Fruit fly (Drosophila melanogaster): ENCODE measurements around the gene grn.

grn gene

DNA sequence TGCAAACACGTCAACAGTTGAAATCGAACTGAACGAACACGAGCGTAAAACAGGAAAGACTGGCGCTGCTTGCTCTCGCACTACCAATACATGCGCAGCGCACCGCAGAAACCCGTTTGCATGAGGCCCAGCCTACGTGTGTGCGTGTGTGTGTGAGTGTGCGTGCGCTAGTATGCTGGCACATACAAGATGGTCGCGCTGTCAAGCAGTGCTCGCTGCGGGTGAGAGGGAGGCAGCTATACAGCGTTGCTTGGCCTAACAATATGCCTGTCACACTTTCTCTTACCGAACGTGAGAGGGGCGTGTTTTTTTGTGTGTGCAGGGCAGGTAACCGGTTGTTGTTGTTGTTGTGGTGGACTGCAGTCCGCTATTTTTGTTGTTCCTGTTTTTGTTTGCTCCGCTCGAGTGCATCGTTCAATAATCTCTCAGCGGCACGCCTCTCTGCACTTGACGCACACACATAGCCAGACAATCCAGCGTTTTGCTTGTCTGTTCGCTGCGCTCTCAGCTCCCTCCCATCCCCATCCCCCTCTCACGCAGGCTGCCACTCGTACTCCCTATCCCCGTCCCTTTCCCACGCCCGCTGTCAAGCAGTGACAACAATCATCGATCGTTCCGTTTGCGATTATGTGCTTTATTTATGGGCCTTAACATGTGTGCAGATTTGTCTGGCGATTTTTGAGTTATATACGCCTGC lies at the start of gene grn:
Gene grn (minus strand): TSS at position 33 of the 697 bp plus-strand sequence.
- no peak for TF ChIP-seq CG17801 (GFP tag; optimal IDR thresholded peaks at IDR 0.05; ENCODE audit: partially characterized antibody)

DNA sequence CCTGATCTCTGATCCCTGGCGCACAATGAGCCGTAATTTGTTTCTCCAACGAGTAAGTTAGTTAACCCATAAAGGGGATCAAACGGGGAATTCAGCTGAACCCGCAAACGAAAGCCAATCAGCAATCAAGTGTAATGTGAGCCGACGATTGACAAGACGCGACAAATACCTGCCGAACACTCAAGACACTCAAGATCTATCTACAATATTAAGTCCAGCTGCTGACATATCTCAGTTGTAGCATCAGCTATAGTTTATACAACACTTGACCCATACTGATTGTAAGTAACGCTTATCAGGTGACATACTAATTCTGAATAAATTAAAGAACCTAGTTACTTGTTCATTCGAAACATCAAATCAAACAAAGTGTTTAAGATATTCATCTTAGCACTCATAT lies 46.1 kb upstream of the grn start:
- no peak for TF ChIP-seq CG17801 (GFP tag; optimal IDR thresholded peaks at IDR 0.05; ENCODE audit: partially characterized antibody)

DNA sequence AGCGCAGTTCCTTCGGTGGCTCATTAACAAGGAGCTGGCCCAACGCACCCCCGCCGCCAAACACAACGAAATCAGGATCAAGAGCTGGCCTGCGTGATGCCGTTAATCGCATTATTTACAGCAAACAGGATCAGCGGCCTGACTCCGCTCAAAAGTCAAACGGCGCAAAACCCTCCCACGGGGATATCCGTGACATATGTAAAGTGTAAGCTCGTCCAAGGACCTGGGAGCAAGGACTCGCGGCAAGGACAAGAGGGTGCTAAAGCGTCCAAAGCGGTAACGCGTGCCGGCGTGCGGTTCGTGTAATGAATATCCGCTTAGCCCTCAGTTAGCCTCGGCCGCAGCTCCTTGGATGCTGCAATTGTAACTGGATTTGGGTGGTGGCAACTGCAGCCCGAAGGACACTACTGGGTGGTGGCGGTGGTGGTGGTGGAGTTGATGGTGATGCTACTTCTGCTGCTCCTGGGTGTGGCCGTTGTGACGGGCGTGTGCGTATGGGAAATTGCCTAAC lies 44.3 kb upstream of the grn start:
- no peak for TF ChIP-seq CG17801 (GFP tag; optimal IDR thresholded peaks at IDR 0.05; ENCODE audit: partially characterized antibody)

DNA sequence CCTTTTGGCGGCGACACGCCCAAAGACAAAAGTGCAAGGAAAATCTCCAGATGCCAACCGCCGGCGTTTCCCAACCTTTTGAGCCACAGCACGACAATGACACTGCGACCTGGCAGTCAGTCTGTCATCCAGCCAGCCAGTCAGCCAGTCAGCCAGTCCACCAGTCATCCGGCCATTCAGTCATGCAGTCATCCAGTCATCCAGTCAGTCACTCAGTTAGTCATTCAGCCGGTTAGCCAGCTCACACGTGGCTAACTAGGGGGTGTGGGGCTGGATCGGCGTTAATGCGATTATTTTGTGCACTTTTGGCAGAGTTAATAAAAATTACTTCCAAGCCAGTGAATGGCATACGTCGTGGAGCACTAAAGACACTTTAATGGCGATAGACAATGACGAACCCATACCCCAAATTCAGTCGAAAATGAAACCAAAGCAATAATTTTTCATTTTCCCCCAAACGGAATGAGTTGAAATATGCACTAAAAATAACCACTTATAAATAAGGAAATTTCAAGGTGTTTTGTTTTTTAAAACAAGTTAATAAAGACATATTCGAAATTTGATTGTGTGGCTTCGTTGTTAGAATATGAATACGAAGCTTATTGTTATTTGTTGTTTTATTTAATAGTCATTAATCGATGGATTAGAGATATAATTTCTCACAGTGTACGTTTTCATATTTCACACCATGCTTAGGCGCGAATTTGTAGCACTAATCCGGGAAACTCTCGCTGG lies 43.6 kb upstream of the grn start:
- TF ChIP-seq CG17801 (GFP tag; optimal IDR thresholded peaks at IDR 0.05; ENCODE audit: partially characterized antibody), result no peak

DNA sequence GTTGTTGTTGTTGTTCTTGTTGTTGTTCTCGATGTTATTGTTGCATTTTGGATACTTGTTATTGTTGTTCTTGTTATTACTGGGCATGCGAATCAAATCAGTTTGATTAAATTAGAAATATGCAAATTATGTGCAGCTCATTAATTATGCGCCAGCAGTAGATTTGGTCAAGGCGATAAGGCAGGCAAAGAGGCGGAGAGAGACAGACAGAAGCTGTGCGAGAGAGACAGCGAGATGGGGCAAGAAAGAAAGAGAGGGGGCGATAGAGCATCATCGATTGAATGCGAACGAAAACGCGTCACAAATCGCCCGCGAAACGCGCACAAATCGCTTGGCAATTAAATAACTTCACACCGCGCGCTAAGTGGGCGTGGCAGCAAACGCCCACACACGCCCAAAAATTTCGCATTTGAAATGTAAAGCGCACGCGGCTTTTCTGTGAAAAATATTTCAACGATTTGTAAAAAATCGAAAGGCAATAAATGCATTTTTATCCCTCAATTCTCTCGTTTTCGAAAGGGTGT lies 41.9 kb upstream of the grn start:
- no peak for TF ChIP-seq CG17801 (GFP tag; optimal IDR thresholded peaks at IDR 0.05; ENCODE audit: partially characterized antibody)

DNA sequence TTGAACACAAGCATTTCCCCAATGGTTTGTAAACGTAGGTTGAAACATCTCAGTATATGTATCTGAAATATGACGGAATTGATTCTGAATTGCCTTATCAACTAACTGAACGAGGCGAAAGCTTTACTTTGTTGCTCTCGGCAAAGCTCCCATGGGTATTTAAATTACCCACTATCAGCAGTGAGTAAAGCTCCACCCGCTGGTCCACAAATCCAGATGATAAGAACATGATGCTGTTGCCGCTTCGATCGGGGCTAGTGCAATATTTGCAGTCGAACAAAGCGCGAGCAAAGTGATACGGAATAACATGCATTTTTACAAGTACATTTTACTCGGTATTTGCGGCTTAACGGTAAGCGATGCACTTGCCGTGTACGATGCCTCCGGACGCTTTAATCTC lies 38.6 kb upstream of the grn start, which contains the start of gene CG18249:
Gene CG18249 (plus strand): TSS at position 256 of the 400 bp plus-strand sequence.
- TF ChIP-seq CG17801 (GFP tag; optimal IDR thresholded peaks at IDR 0.05; ENCODE audit: partially characterized antibody), result no peak

DNA sequence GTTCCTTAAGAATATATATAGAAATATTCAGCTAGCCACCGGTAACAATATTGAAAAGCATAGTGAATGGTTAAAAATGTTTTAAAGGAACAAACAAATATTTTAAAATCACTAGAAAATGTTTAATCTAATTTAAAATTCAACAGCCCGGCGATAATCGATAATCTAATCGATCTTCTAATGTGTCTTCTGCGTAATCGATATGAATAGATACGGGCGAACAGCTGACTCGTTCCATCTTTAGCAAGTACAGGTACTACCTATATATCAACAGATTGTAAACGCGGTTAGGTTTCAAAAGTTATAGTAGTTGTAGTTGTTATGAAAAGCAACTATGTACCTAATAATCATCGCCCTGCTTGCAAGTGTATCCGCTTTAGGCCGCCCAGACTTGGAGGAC lies 36.5 kb upstream of the grn start, which contains the start of gene CG7800:
Gene CG7800 (plus strand): TSS at position 231 of the 400 bp plus-strand sequence.
- no peak for TF ChIP-seq CG17801 (GFP tag; optimal IDR thresholded peaks at IDR 0.05; ENCODE audit: partially characterized antibody)

DNA sequence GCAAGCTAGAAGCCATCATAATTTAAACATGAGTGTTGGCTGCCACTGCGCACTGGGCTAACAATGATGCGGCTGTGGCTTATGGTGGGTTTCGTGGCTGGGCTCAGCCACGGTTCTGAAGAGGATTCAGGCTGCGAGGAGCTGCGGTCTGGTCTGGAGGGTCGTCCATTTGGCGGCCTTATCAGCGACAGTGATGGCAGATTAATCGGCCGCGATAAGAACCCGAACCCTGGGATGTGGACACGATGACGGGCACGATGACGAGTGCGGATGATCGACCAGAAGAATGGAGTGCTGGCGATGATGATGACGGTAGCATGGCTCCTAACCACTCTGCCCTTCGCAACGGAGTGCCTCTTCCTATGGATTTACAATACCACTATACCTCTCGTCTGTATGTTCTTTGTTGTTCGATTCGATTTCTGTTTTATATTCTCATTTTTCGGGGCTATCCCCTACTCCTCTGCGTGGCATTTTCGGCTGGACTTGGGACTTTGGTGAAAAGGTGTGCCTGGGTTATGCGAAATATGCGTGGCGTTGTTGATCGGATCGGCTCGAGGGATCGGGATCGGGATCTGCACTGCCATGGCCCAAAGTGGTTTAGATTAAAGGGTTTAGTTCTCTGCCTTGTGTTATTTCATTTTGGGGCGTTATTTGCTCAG lies 34.4 kb upstream of the grn start:
- no peak for TF ChIP-seq CG17801 (GFP tag; optimal IDR thresholded peaks at IDR 0.05; ENCODE audit: partially characterized antibody)

DNA sequence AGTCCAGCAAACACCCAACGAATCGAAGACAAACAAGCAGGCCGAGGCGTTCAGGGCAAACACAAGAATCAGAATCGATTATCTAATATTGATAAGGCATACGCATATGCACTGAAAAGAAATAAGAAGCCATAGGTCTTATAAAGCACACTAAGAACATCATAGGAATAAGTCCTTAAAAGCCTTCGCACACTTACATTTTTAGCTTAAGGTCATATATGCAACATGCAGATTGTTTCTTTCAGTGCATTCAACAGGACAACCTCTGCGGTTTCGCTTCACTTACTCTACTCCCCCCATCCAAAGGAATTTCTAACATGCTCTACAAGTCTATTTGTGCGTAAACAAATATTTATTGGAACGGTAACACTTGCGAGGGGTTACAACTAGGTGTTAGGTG lies 31.4 kb upstream of the grn start:
- no peak for TF ChIP-seq CG17801 (GFP tag; optimal IDR thresholded peaks at IDR 0.05; ENCODE audit: partially characterized antibody)

DNA sequence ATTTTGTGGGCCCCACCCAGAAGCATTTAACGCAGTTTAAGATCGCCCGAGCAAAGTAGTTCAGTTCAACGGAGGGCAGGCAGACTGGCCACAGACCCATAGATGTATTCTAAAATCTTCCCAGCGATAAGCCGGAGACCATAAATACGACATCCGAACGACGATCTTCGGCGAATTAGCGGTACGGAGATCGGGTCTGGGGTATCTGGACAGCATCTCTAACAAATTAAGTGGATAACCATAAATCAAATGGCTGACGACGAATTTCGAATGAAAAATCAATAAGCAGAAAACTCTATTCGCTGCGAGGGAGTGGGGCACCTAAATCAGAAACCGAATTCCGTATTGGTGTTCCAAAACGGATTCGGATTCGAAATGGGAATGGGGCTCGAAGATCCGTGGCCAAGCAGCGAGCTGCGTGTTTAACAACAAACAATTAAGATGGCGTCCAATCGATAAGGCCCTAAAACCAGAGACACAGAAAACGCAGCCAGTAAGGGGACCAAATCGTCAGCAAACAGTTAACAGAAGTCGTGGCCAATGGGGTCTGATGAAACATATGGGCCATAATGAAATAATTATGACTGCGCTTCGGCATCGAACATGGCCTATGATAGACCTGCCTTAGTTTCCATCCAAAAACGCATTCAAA lies 29.7 kb upstream of the grn start:
- TF ChIP-seq CG17801 (GFP tag; optimal IDR thresholded peaks at IDR 0.05; ENCODE audit: partially characterized antibody), result no peak

DNA sequence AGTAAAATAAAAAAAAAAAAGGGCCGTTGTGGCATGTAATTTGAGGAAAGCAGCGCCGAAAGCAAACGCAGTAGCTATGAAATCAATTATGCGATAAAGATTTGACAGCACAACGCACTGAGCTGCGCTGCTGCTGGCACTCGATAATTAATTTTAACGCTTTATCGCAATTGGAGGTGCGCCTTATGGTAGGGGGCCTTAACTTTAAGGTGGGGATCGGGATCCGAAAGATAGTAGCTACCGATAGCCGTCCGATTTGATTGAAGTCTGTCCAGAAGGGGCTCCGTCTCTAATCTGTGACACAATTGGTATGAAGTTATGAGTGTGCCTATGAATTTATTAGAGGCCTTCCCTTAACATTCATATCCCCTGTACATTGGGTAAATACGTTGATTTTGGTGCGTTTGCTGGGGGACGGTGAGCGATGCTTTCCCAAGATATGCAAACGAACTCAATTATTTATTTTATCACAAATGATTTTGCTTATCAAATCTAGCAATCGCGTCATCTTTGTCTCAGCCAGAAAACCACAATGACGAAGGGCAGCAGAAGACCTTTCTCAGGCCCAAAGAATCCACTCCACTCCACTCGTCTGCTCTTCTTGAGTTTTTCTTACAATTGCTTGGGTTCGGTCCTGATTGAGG lies 27.3 kb upstream of the grn start:
- no peak for TF ChIP-seq CG17801 (GFP tag; optimal IDR thresholded peaks at IDR 0.05; ENCODE audit: partially characterized antibody)

DNA sequence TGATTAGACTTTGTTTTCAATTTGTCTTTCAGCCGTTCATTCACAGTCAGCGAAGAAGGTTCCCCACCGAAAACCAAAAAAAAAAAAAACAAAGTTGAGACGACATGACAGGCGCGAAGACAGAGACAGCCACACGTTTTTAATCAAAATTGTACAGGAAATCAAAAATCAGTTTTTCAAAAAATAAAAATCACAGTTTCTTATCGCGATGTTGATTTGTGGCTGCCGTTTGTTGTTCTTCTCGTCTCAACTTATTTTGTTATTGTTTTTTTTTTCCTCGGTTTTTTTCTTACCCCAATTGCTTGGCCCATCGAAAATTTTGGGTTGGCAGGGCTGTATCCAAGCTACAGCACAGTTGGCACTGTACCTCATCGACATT lies 26.0 kb upstream of the grn start:
- TF ChIP-seq CG17801 (GFP tag; optimal IDR thresholded peaks at IDR 0.05; ENCODE audit: partially characterized antibody), result no peak

DNA sequence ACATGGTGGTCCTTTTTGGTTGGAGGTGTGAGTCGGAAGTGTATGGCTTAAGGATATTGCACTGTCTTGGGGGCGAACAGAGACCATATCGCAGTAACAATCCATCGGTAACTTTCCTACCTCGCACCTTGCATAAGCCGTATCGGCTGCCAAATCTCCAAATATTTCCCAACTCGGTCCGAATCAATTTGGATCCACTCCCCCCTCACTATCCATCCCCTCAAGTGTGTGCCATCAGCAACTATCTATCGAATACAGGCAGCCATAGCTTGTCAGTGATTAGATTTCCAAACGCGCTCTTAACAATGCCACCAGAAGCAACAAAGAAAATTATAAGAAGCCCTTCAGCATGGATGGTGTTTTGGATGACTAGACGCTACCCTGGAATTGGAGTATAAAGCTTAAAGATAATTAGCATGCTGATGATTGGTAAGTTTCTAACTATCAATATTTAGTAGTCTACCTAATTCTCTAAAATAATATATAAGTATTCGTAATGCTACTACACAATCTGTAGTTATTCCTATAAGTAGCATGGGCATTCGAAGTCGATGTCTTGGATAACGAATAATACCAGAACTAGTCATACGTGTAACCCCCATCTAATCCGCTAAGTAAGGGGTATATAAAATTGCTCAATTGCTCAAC lies 25.5 kb upstream of the grn start:
- no peak for TF ChIP-seq CG17801 (GFP tag; optimal IDR thresholded peaks at IDR 0.05; ENCODE audit: partially characterized antibody)

DNA sequence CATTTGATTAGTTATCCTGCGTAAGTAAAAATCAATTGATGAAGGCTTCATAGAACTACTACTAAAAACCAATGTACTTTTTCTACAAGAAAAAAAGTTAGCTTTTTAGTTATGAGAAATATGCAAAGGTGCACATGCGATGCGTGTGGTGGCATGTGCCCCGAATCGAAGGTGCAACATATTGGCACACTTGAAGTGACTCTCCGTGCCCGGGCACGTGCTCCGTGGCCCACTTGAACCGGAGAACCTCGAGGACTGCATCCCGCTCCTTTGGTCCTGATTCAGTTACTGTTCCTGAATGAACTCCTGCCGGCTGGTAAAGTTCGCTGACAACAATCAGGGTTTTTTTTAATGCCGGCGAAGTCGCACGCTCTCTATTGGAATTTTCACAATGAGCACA lies 24.8 kb upstream of the grn start:
- TF ChIP-seq CG17801 (GFP tag; optimal IDR thresholded peaks at IDR 0.05; ENCODE audit: partially characterized antibody), result no peak
